Worm (Caenorhabditis elegans): Measurements from ENCODE around the gene D2096.7.

DNA sequence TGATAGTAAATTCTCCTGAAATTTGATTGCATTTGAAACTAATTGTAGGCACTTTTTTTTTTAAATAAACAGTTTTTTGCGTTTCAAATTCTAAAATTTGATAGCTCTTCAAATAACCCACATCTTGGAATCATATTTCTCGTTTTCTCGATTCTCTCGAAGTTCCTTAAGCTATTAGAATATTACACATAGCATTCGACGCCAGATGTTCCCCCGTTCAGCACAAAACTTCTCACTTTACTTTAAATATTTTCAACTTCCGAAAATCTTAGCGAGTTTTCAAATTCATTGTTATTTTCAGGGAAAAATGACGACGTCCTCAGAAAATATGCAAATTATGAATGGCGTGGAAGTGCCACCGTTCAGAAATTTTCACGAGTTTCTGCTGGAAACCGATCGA lies 2.3 kb upstream of the D2096.7 start, which contains the start of gene praf-3:
- TF ChIP-seq ceh-82 (tag; optimal IDR thresholded peaks at IDR 0.05): no peak
- no peak for TF ChIP-seq egl-27 (tag; optimal IDR thresholded peaks at IDR 0.05)
- TF ChIP-seq snu-23 (GFP tag; optimal IDR thresholded peaks at IDR 0.05): no peak

Measured in whole organism, L1 larva.